Worm (Caenorhabditis elegans) whole organism, young adult: ENCODE data around the gene F58E1.13.

Experiments used
- B0019.2 ChIP-seq: fragments of 200-800 bp; sonication (Bioruptor generic); conservative IDR thresholded peaks from 2 replicates; pipeline ENCODE4 v1.3.6; 2022; ENCODE audit warnings: missing genetic modification reagents, missing genetic modification characterization, missing compliant biosample characterization
- cebp-1 ChIP-seq, 2 experiments: fragments of 200-800 bp in 1 of 2; sonication (Bioruptor generic) in 1 of 2; sonication (generic microtip) in 1 of 2; IDR thresholded peaks in 1 of 2; optimal IDR thresholded peaks in 1 of 2; 2 replicates each; pipeline versions ENCODE4 v1.3.6 to Lab custom; 2017 to 2022; ENCODE audit warnings: missing compliant biosample characterization in 2 of 2, missing genetic modification characterization in 2 of 2, mild to moderate bottlenecking in 1 of 2, missing genetic modification reagents in 1 of 2, moderate library complexity in 1 of 2
- hsf-1 ChIP-seq: fragments of 200-800 bp; sonication (Bioruptor generic); IDR thresholded peaks from 2 replicates; pipeline ENCODE4 v1.3.6; 2022; ENCODE audit warnings: missing genetic modification reagents, missing genetic modification characterization, missing compliant biosample characterization
- lin-35 ChIP-seq, 3 experiments: fragments of 150-350 bp in 2 of 3; sonication (generic microtip) in 1 of 3; optimal IDR thresholded peaks; 2 replicates each; lab custom pipeline; 2014 to 2018; ENCODE audit warnings: missing biosample characterization in 3 of 3, missing genetic modification characterization in 3 of 3, missing genetic modification reagents in 3 of 3
- nfya-1 ChIP-seq: sonication (generic microtip); optimal IDR thresholded peaks from 2 replicates; lab custom pipeline; 2017; ENCODE audit warnings: antibody characterized with exemption, missing compliant biosample characterization, missing genetic modification characterization, borderline replicate concordance; ENCODE audit not compliant: insufficient read depth
- nhr-120 ChIP-seq: fragments of 200-800 bp; sonication (Bioruptor generic); IDR thresholded peaks from 2 replicates; pipeline ENCODE4 v1.3.6; 2022; ENCODE audit warnings: missing genetic modification characterization, missing compliant biosample characterization
- nhr-179 ChIP-seq: sonication (generic microtip); optimal IDR thresholded peaks from 2 replicates; lab custom pipeline; 2016; ENCODE audit warnings: mild to moderate bottlenecking, missing genetic modification characterization, missing compliant biosample characterization
- nhr-90 ChIP-seq: sonication (generic microtip); optimal IDR thresholded peaks from 2 replicates; lab custom pipeline; 2016; ENCODE audit warnings: missing genotype, mild to moderate bottlenecking, missing genetic modification characterization, missing compliant biosample characterization
- rec-8 ChIP-seq, 2 experiments: sonication (generic microtip); optimal IDR thresholded peaks; 2 replicates each; lab custom pipeline; 2016; ENCODE audit warnings: mild to moderate bottlenecking in 2 of 2, missing genetic modification characterization in 2 of 2, missing genetic modification reagents in 2 of 2, missing genotype in 2 of 2, missing biosample characterization in 1 of 2, missing compliant biosample characterization in 1 of 2, moderate library complexity in 1 of 2
- sdz-38 ChIP-seq: sonication (generic microtip); optimal IDR thresholded peaks from 2 replicates; lab custom pipeline; 2016; ENCODE audit warnings: missing genotype, missing genetic modification characterization, missing compliant biosample characterization
- unc-62 ChIP-seq: fragments of 150-350 bp; optimal IDR thresholded peaks from 2 replicates; lab custom pipeline; 2014; ENCODE audit warnings: missing biosample characterization, missing genetic modification reagents, missing genetic modification characterization
- ztf-6 ChIP-seq: fragments of 200-800 bp; sonication (Bioruptor generic); IDR thresholded peaks from 2 replicates; pipeline ENCODE4 v1.3.6; 2022; ENCODE audit warnings: missing genetic modification reagents, missing genetic modification characterization, missing compliant biosample characterization

DNA sequence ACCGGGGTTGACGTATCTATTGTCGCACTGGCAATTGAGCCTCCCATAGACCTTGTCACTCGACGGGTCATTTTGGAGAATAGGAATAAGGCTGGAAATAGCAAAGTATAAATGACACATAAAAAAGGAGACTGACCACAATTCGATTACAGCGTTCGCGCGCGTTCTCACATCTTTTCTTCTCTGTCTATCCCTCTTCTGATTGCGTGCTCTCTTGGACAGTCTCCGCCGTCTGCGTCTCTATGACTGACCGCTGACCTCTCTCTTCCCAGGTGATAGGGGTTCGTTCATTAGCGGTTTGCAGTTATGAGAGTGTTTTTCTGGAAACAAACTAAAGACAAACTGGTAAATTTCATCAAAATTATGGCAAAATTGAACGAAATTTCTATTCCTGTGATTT, 40.7 kb upstream of the F58E1.13 start, which contains the start of gene ceh-83:
- TF ChIP-seq unc-62 (GFP tag; lab: Kevin White, UChicago): no peak
- no peak for TF ChIP-seq B0019.2
- TF ChIP-seq sdz-38 (tag; lab: Kevin White, UChicago): no peak
- TF ChIP-seq nfya-1 (tag; lab: Kevin White, UChicago): no peak
- TF ChIP-seq hsf-1 (GFP tag; lab: Robert Waterston, UW): no peak
- no peak for TF ChIP-seq rec-8 (tag; optimal IDR thresholded peaks at IDR 0.05; lab: Kevin White, UChicago)
- no peak for TF ChIP-seq nhr-179 (tag; lab: Kevin White, UChicago)
- no peak for TF ChIP-seq nhr-120
- TF ChIP-seq nhr-90 (tag; lab: Kevin White, UChicago): no peak
- TF ChIP-seq lin-35 (GFP tag; optimal IDR thresholded peaks at IDR 0.05; lab: Kevin White, UChicago): no peak
- no peak for TF ChIP-seq ztf-6 (GFP tag; lab: Robert Waterston, UW)
- TF ChIP-seq cebp-1 (GFP tag; IDR thresholded peaks at IDR 0.05; lab: Robert Waterston, UW): no peak
- TF ChIP-seq cebp-1 (tag; optimal IDR thresholded peaks at IDR 0.05; lab: Kevin White, UChicago): no peak
